Worm (Caenorhabditis elegans): ENCODE results near the gene nape-1.

nape-1 gene

ce11 chrIV:3740830-3741477 lies at the start of gene nape-1:
Gene nape-1 (minus strand): TSS chrIV:3740880.
- no peak for TF ChIP-seq unc-62 (GFP tag; optimal IDR thresholded peaks at IDR 0.05)
- TF ChIP-seq lin-32 (GFP tag; optimal IDR thresholded peaks at IDR 0.05) = no peak
- no peak for TF ChIP-seq zip-8 (tag; optimal IDR thresholded peaks at IDR 0.05)
- TF ChIP-seq pha-4 (tag; optimal IDR thresholded peaks at IDR 0.05) = no peak
- no peak for TF ChIP-seq lin-13 (tag; optimal IDR thresholded peaks at IDR 0.05)
- TF ChIP-seq nhr-76 (tag; optimal IDR thresholded peaks at IDR 0.05) = no peak
- TF ChIP-seq blmp-1 (tag; optimal IDR thresholded peaks at IDR 0.05) = no peak
- no peak for TF ChIP-seq elt-3 (tag; optimal IDR thresholded peaks at IDR 0.05)
- no peak for TF ChIP-seq unc-39 (tag; optimal IDR thresholded peaks at IDR 0.05)
- TF ChIP-seq sptf-1 (tag; optimal IDR thresholded peaks at IDR 0.05) = no peak
- TF ChIP-seq cnd-1 (tag; optimal IDR thresholded peaks at IDR 0.05) = no peak
- no peak for TF ChIP-seq lsy-2 (tag; optimal IDR thresholded peaks at IDR 0.05)
- TF ChIP-seq ceh-83 (GFP tag; optimal IDR thresholded peaks at IDR 0.05) = no peak
- no peak for TF ChIP-seq flh-1 (GFP tag; optimal IDR thresholded peaks at IDR 0.05)

ce11 chrIV:3783910-3784309 lies 43.2 kb upstream of the nape-1 start, which contains the start of gene glct-6:
Gene glct-6 (plus strand): TSS chrIV:3784210.
- TF ChIP-seq ham-2 (GFP tag; optimal IDR thresholded peaks at IDR 0.05) (no peak), lin-13 (tag; optimal IDR thresholded peaks at IDR 0.05) (no peak), hlh-1 (tag; optimal IDR thresholded peaks at IDR 0.05) (no peak), drap-1 (GFP tag; optimal IDR thresholded peaks at IDR 0.05) (no peak), pha-4 (tag; optimal IDR thresholded peaks at IDR 0.05) (no peak)

- TF ChIP-seq ham-2 (GFP tag; optimal IDR thresholded peaks at IDR 0.05) (no peak), unc-62 (GFP tag; optimal IDR thresholded peaks at IDR 0.05) (peak; percentile 58)
Observed at ce11 chrIV:3781539-3781938, 40.9 kb upstream of the nape-1 start.

ce11 chrIV:3774160-3774559 lies 33.5 kb upstream of the nape-1 start:
- TF ChIP-seq nhr-2 (tag; optimal IDR thresholded peaks at IDR 0.05) (no peak), lin-32 (GFP tag; optimal IDR thresholded peaks at IDR 0.05) (no peak), nhr-237 (tag; optimal IDR thresholded peaks at IDR 0.05) (no peak), zip-8 (tag; optimal IDR thresholded peaks at IDR 0.05) (no peak), unc-120 (tag; optimal IDR thresholded peaks at IDR 0.05; ENCODE audit: poor library complexity, severe bottlenecking) (no peak), unc-39 (tag; optimal IDR thresholded peaks at IDR 0.05) (no peak), mls-2 (tag; optimal IDR thresholded peaks at IDR 0.05) (no peak), M03D4.4 (tag; optimal IDR thresholded peaks at IDR 0.05) (no peak), mep-1 (tag; optimal IDR thresholded peaks at IDR 0.05) (no peak), bed-3 (GFP tag; optimal IDR thresholded peaks at IDR 0.05) (no peak), sem-2 (GFP tag; optimal IDR thresholded peaks at IDR 0.05) (no peak), cnd-1 (tag; optimal IDR thresholded peaks at IDR 0.05) (no peak), flh-1 (GFP tag; optimal IDR thresholded peaks at IDR 0.05) (no peak), elt-1 (tag; optimal IDR thresholded peaks at IDR 0.05; ENCODE audit: borderline replicate concordance, insufficient read depth) (no peak), ceh-83 (GFP tag; optimal IDR thresholded peaks at IDR 0.05) (no peak), nhr-76 (tag; optimal IDR thresholded peaks at IDR 0.05) (no peak), nhr-28 (tag; optimal IDR thresholded peaks at IDR 0.05) (no peak), drap-1 (GFP tag; optimal IDR thresholded peaks at IDR 0.05) (no peak)

- TF ChIP-seq mab-5 (tag; optimal IDR thresholded peaks at IDR 0.05) (no peak), ztf-11 (tag; optimal IDR thresholded peaks at IDR 0.05) (no peak), nhr-28 (tag; optimal IDR thresholded peaks at IDR 0.05) (no peak), hlh-1 (tag; optimal IDR thresholded peaks at IDR 0.05) (peak; percentile 57), pha-4 (tag; optimal IDR thresholded peaks at IDR 0.05) (no peak), ceh-43 (GFP tag; optimal IDR thresholded peaks at IDR 0.05) (no peak), unc-62 (GFP tag; optimal IDR thresholded peaks at IDR 0.05) (no peak), mls-2 (tag; optimal IDR thresholded peaks at IDR 0.05) (peak; percentile 6), tbx-8 (GFP tag; optimal IDR thresholded peaks at IDR 0.05) (no peak)
Observed at ce11 chrIV:3767749-3768148, 27.1 kb upstream of the nape-1 start.

Measured in whole organism, mixed stage, embryonic.